Worm (Caenorhabditis elegans): ENCODE measurements around the gene cbp-1.

The cbp-1 gene

ce11 chrIII:9786776-9787175 lies 20.5 kb downstream of the cbp-1 start:
- TF ChIP-seq ceh-28 (tag; optimal IDR thresholded peaks at IDR 0.05) (no peak), pqm-1 (tag; optimal IDR thresholded peaks at IDR 0.05) (peak; percentile 90), unc-62 (GFP tag; optimal IDR thresholded peaks at IDR 0.05) (no peak), nhr-12 (tag; optimal IDR thresholded peaks at IDR 0.05) (no peak), elt-1 (tag; optimal IDR thresholded peaks at IDR 0.05) (no peak), elt-2 (tag; optimal IDR thresholded peaks at IDR 0.05) (peak; percentile 84), pha-4 (tag; optimal IDR thresholded peaks at IDR 0.05) (peak; percentile 37), mdl-1 (tag; optimal IDR thresholded peaks at IDR 0.05) (no peak), ztf-4 (tag; optimal IDR thresholded peaks at IDR 0.05) (no peak), skn-1 (tag; optimal IDR thresholded peaks at IDR 0.05) (no peak), nfya-1 (tag; optimal IDR thresholded peaks at IDR 0.05; ENCODE audit: insufficient read depth) (no peak), nhr-23 (tag; optimal IDR thresholded peaks at IDR 0.05) (no peak), egl-5 (tag; optimal IDR thresholded peaks at IDR 0.05) (no peak), elt-3 (tag; optimal IDR thresholded peaks at IDR 0.05) (no peak), nhr-77 (tag; optimal IDR thresholded peaks at IDR 0.05) (no peak), nhr-28 (tag; optimal IDR thresholded peaks at IDR 0.05) (no peak), aly-2 (tag; optimal IDR thresholded peaks at IDR 0.05) (no peak), ztf-11 (tag; optimal IDR thresholded peaks at IDR 0.05) (no peak), lsy-12 (tag; optimal IDR thresholded peaks at IDR 0.05) (no peak)

- TF ChIP-seq nfya-1 (tag; optimal IDR thresholded peaks at IDR 0.05; ENCODE audit: insufficient read depth) (peak; percentile 83), nhr-77 (tag; optimal IDR thresholded peaks at IDR 0.05) (no peak)
Measured at ce11 chrIII:9789083-9789482, 22.8 kb downstream of the cbp-1 start.

- TF ChIP-seq mml-1 (tag; optimal IDR thresholded peaks at IDR 0.05) (no peak), nhr-43 (tag; optimal IDR thresholded peaks at IDR 0.05; ENCODE audit: poor library complexity, severe bottlenecking) (no peak), nhr-12 (tag; optimal IDR thresholded peaks at IDR 0.05) (no peak), lsy-12 (tag; optimal IDR thresholded peaks at IDR 0.05) (no peak), nfya-1 (tag; optimal IDR thresholded peaks at IDR 0.05; ENCODE audit: insufficient read depth) (peak; percentile 70), ztf-11 (tag; optimal IDR thresholded peaks at IDR 0.05) (no peak), fos-1 (tag; optimal IDR thresholded peaks at IDR 0.05) (no peak)
Measured at ce11 chrIII:9789607-9790073, 23.3 kb downstream of the cbp-1 start, which contains the start of gene R10E11.5. TSS of gene R10E11.5 (minus strand) at chrIII:9789657.

- peak; percentile 72 for TF ChIP-seq nhr-25 (tag; optimal IDR thresholded peaks at IDR 0.05)
- no peak for TF ChIP-seq lin-15B (tag; optimal IDR thresholded peaks at IDR 0.05)
- peak; percentile 18 for TF ChIP-seq nfya-1 (tag; optimal IDR thresholded peaks at IDR 0.05; ENCODE audit: insufficient read depth)
Measured at ce11 chrIII:9793592-9794417, 27.5 kb downstream of the cbp-1 start, which contains the start of the genes R10E11.9 and mcm-6. TSS of gene R10E11.9 (minus strand) at chrIII:9793642. TSS of gene mcm-6 (plus strand) at chrIII:9794367.

ce11 chrIII:9796448-9796847 lies 30.1 kb downstream of the cbp-1 start, which contains the start of gene srxa-10:
TSS of gene srxa-10 (minus strand) at chrIII:9796548.
- TF ChIP-seq egl-27 (tag; optimal IDR thresholded peaks at IDR 0.05): no peak
- no peak for TF ChIP-seq jun-1 (tag; optimal IDR thresholded peaks at IDR 0.05)
- TF ChIP-seq nhr-76 (tag; optimal IDR thresholded peaks at IDR 0.05): no peak
- TF ChIP-seq nfya-1 (tag; optimal IDR thresholded peaks at IDR 0.05; ENCODE audit: insufficient read depth): no peak
- no peak for TF ChIP-seq lin-39 (tag; optimal IDR thresholded peaks at IDR 0.05)
- no peak for TF ChIP-seq fkh-2 (tag; optimal IDR thresholded peaks at IDR 0.05)
- no peak for TF ChIP-seq snpc-4 (tag; optimal IDR thresholded peaks at IDR 0.05)
- no peak for TF ChIP-seq unc-62 (GFP tag; optimal IDR thresholded peaks at IDR 0.05)
- TF ChIP-seq daf-12 (tag; optimal IDR thresholded peaks at IDR 0.05): no peak
- no peak for TF ChIP-seq nhr-43 (tag; optimal IDR thresholded peaks at IDR 0.05; ENCODE audit: poor library complexity, severe bottlenecking)
- no peak for TF ChIP-seq egl-5 (tag; optimal IDR thresholded peaks at IDR 0.05)
- TF ChIP-seq eor-1 (tag; optimal IDR thresholded peaks at IDR 0.05): no peak
- TF ChIP-seq unc-39 (tag; optimal IDR thresholded peaks at IDR 0.05): no peak
- no peak for TF ChIP-seq hmg-11 (tag; optimal IDR thresholded peaks at IDR 0.05)
- no peak for TF ChIP-seq zag-1 (tag; optimal IDR thresholded peaks at IDR 0.05)
- TF ChIP-seq ceh-16 (tag; optimal IDR thresholded peaks at IDR 0.05): no peak

Measured in whole organism, L3 larva.